Worm (Caenorhabditis elegans): ENCODE results near the gene F40F11.3.
A peak's percentile ranks its signal among the peaks of the same experiment; 100 is the strongest.

The F40F11.3 gene

ce11 chrIV:11597079-11597478 is 3.3 kb upstream of the F40F11.3 start:
- TF ChIP-seq T22C8.4 (GFP tag; IDR thresholded peaks at IDR 0.05) (no peak), cog-1 (tag; optimal IDR thresholded peaks at IDR 0.05) (no peak), med-1 (GFP tag; optimal IDR thresholded peaks at IDR 0.05; ENCODE audit: insufficient read depth) (no peak), flt-1 (GFP tag; IDR thresholded peaks at IDR 0.05) (no peak), ref-1 (GFP tag; conservative IDR thresholded peaks at IDR 0.05) (no peak), ztf-29 (GFP tag; IDR thresholded peaks at IDR 0.05) (no peak), ztf-23 (GFP tag; IDR thresholded peaks at IDR 0.05) (no peak), tab-1 (GFP tag; IDR thresholded peaks at IDR 0.05) (no peak)

- no peak for TF ChIP-seq ztf-23 (GFP tag; IDR thresholded peaks at IDR 0.05)
- no peak for TF ChIP-seq cog-1 (tag; optimal IDR thresholded peaks at IDR 0.05)
- no peak for TF ChIP-seq tab-1 (GFP tag; IDR thresholded peaks at IDR 0.05)
- no peak for TF ChIP-seq flt-1 (GFP tag; IDR thresholded peaks at IDR 0.05)
- TF ChIP-seq med-1 (GFP tag; optimal IDR thresholded peaks at IDR 0.05; ENCODE audit: insufficient read depth) = no peak
- no peak for TF ChIP-seq klf-2 (GFP tag; conservative IDR thresholded peaks at IDR 0.05)
- TF ChIP-seq T22C8.4 (GFP tag; IDR thresholded peaks at IDR 0.05) = no peak
- TF ChIP-seq ztf-29 (GFP tag; IDR thresholded peaks at IDR 0.05) = no peak
- no peak for TF ChIP-seq ref-1 (GFP tag; conservative IDR thresholded peaks at IDR 0.05)
These were observed 429 bp upstream of the F40F11.3 start, which contains the start of gene mig-38 for ce11 chrIV:11594191-11594673. TSS of gene mig-38 (plus strand) at chrIV:11594244.

ce11 chrIV:11592820-11593219 is 983 bp downstream of the F40F11.3 start:
- TF ChIP-seq ref-1 (GFP tag; conservative IDR thresholded peaks at IDR 0.05) (no peak), klf-2 (GFP tag; conservative IDR thresholded peaks at IDR 0.05) (0 out of 2 replicates have a peak, but pooled peaks have one; percentile 18), ztf-29 (GFP tag; IDR thresholded peaks at IDR 0.05) (no peak), tab-1 (GFP tag; IDR thresholded peaks at IDR 0.05) (no peak), cog-1 (tag; optimal IDR thresholded peaks at IDR 0.05) (no peak), T22C8.4 (GFP tag; IDR thresholded peaks at IDR 0.05) (no peak), flt-1 (GFP tag; IDR thresholded peaks at IDR 0.05) (peak; percentile 72; the same call in 1 of the 2 replicates), ztf-23 (GFP tag; IDR thresholded peaks at IDR 0.05) (no peak), med-1 (GFP tag; optimal IDR thresholded peaks at IDR 0.05; ENCODE audit: insufficient read depth) (no peak)

ce11 chrIV:11592165-11592564 is 1.6 kb downstream of the F40F11.3 start, which contains the start of gene spe-36:
TSS of gene spe-36 (minus strand) at chrIV:11592265.
- TF ChIP-seq med-1 (GFP tag; optimal IDR thresholded peaks at IDR 0.05; ENCODE audit: insufficient read depth) = no peak
- no peak for TF ChIP-seq klf-2 (GFP tag; conservative IDR thresholded peaks at IDR 0.05)
- TF ChIP-seq ztf-23 (GFP tag; IDR thresholded peaks at IDR 0.05) = no peak
- TF ChIP-seq T22C8.4 (GFP tag; IDR thresholded peaks at IDR 0.05) = no peak
- TF ChIP-seq tab-1 (GFP tag; IDR thresholded peaks at IDR 0.05) = no peak
- TF ChIP-seq cog-1 (tag; optimal IDR thresholded peaks at IDR 0.05) = no peak
- no peak for TF ChIP-seq flt-1 (GFP tag; IDR thresholded peaks at IDR 0.05)
- no peak for TF ChIP-seq ref-1 (GFP tag; conservative IDR thresholded peaks at IDR 0.05)
- no peak for TF ChIP-seq ztf-29 (GFP tag; IDR thresholded peaks at IDR 0.05)

- TF ChIP-seq flt-1 (GFP tag; IDR thresholded peaks at IDR 0.05) (no peak), ref-1 (GFP tag; conservative IDR thresholded peaks at IDR 0.05) (no peak), tab-1 (GFP tag; IDR thresholded peaks at IDR 0.05) (no peak), ztf-23 (GFP tag; IDR thresholded peaks at IDR 0.05) (no peak), klf-2 (GFP tag; conservative IDR thresholded peaks at IDR 0.05) (no peak), ztf-29 (GFP tag; IDR thresholded peaks at IDR 0.05) (no peak), med-1 (GFP tag; optimal IDR thresholded peaks at IDR 0.05; ENCODE audit: insufficient read depth) (no peak), T22C8.4 (GFP tag; IDR thresholded peaks at IDR 0.05) (no peak), cog-1 (tag; optimal IDR thresholded peaks at IDR 0.05) (no peak)
These were observed 7.3 kb downstream of the F40F11.3 start for ce11 chrIV:11586484-11586883.

- TF ChIP-seq ztf-23 (GFP tag; IDR thresholded peaks at IDR 0.05) (no peak), med-1 (GFP tag; optimal IDR thresholded peaks at IDR 0.05; ENCODE audit: insufficient read depth) (no peak), ref-1 (GFP tag; conservative IDR thresholded peaks at IDR 0.05) (no peak), ztf-29 (GFP tag; IDR thresholded peaks at IDR 0.05) (no peak), T22C8.4 (GFP tag; IDR thresholded peaks at IDR 0.05) (no peak), flt-1 (GFP tag; IDR thresholded peaks at IDR 0.05) (no peak), cog-1 (tag; optimal IDR thresholded peaks at IDR 0.05) (no peak), klf-2 (GFP tag; conservative IDR thresholded peaks at IDR 0.05) (no peak), tab-1 (GFP tag; IDR thresholded peaks at IDR 0.05) (no peak)
These were observed 8.9 kb downstream of the F40F11.3 start for ce11 chrIV:11584853-11585252.

ce11 chrIV:11583906-11584378 is 9.9 kb downstream of the F40F11.3 start, which contains the start of gene F12F6.1:
TSS of gene F12F6.1 (plus strand) at chrIV:11583956.
- TF ChIP-seq tab-1 (GFP tag; IDR thresholded peaks at IDR 0.05) (0 out of 2 replicates have a peak, but pooled peaks have one; percentile 35), flt-1 (GFP tag; IDR thresholded peaks at IDR 0.05) (no peak)

ce11 chrIV:11582450-11583166 is 11.2 kb downstream of the F40F11.3 start:
- TF ChIP-seq flt-1 (GFP tag; IDR thresholded peaks at IDR 0.05) = peak; percentile 50; the same call in 1 of the 2 replicates
- TF ChIP-seq T22C8.4 (GFP tag; IDR thresholded peaks at IDR 0.05) = no peak
- no peak for TF ChIP-seq med-1 (GFP tag; optimal IDR thresholded peaks at IDR 0.05; ENCODE audit: insufficient read depth)
- no peak for TF ChIP-seq ztf-29 (GFP tag; IDR thresholded peaks at IDR 0.05)
- no peak for TF ChIP-seq cog-1 (tag; optimal IDR thresholded peaks at IDR 0.05)
- TF ChIP-seq tab-1 (GFP tag; IDR thresholded peaks at IDR 0.05) = peak; percentile 58; the same call in 1 of the 2 replicates
- TF ChIP-seq klf-2 (GFP tag; conservative IDR thresholded peaks at IDR 0.05) = no peak
- TF ChIP-seq ztf-23 (GFP tag; IDR thresholded peaks at IDR 0.05) = no peak

- TF ChIP-seq med-1 (GFP tag; optimal IDR thresholded peaks at IDR 0.05; ENCODE audit: insufficient read depth) = no peak
- TF ChIP-seq klf-2 (GFP tag; conservative IDR thresholded peaks at IDR 0.05) = no peak
- no peak for TF ChIP-seq flt-1 (GFP tag; IDR thresholded peaks at IDR 0.05)
- no peak for TF ChIP-seq ref-1 (GFP tag; conservative IDR thresholded peaks at IDR 0.05)
- no peak for TF ChIP-seq ztf-29 (GFP tag; IDR thresholded peaks at IDR 0.05)
- TF ChIP-seq cog-1 (tag; optimal IDR thresholded peaks at IDR 0.05) = no peak
- no peak for TF ChIP-seq tab-1 (GFP tag; IDR thresholded peaks at IDR 0.05)
- no peak for TF ChIP-seq T22C8.4 (GFP tag; IDR thresholded peaks at IDR 0.05)
- TF ChIP-seq ztf-23 (GFP tag; IDR thresholded peaks at IDR 0.05) = no peak
These were observed 15.3 kb downstream of the F40F11.3 start, which contains the start of gene rib-1 for ce11 chrIV:11578492-11578891. TSS of gene rib-1 (plus strand) at chrIV:11578792.
